Worm (Caenorhabditis elegans): Measurements from ENCODE around the gene str-20.

- TF ChIP-seq nhr-237 (tag; optimal IDR thresholded peaks at IDR 0.05) (no peak), mab-5 (tag; optimal IDR thresholded peaks at IDR 0.05) (no peak), unc-39 (tag; optimal IDR thresholded peaks at IDR 0.05) (no peak), nhr-12 (tag; optimal IDR thresholded peaks at IDR 0.05) (no peak), ceh-39 (tag; optimal IDR thresholded peaks at IDR 0.05) (no peak), M03D4.4 (tag; optimal IDR thresholded peaks at IDR 0.05) (no peak)
Observed at ce11 chrV:752679-753333, 3.5 kb upstream of the str-20 start, which contains the start of the genes str-262 and srp-1.
